Worm (Caenorhabditis elegans) whole organism, L4 larva: ENCODE measurements around the gene oac-53.

Experiments
- ZK546.5 ChIP-seq, 2 experiments: sonication (generic microtip); optimal IDR thresholded peaks; 2 replicates each; lab custom pipeline; 2017; ENCODE audit warnings: missing biosample characterization in 2 of 2, missing genetic modification characterization in 2 of 2
- ceh-20 ChIP-seq: fragments of 200-800 bp; sonication (Bioruptor generic); IDR thresholded peaks from 2 replicates; pipeline ENCODE4 v1.3.6; 2022; ENCODE audit warnings: missing genetic modification reagents, missing genetic modification characterization, missing compliant biosample characterization
- fkh-10 ChIP-seq: fragments of 150-350 bp; optimal IDR thresholded peaks from 2 replicates; lab custom pipeline; 2014; ENCODE audit warnings: missing biosample characterization, missing genetic modification reagents, missing genetic modification characterization
- fos-1 ChIP-seq: fragments of 150-350 bp; optimal IDR thresholded peaks from 2 replicates; lab custom pipeline; 2014; ENCODE audit warnings: missing biosample characterization, missing genetic modification characterization
- lim-7 ChIP-seq: fragments of 200-800 bp; sonication (Bioruptor generic); IDR thresholded peaks from 2 replicates; pipeline ENCODE4 v1.3.6; 2022; ENCODE audit warnings: missing genetic modification characterization, missing compliant biosample characterization
- lin-29 ChIP-seq: fragments of 200-800 bp; sonication (Bioruptor generic); IDR thresholded peaks from 2 replicates; pipeline ENCODE4 v1.3.6; 2022; ENCODE audit warnings: missing genetic modification reagents, missing genetic modification characterization, missing compliant biosample characterization
- lin-39 ChIP-seq: fragments of 150-350 bp; optimal IDR thresholded peaks from 2 replicates; lab custom pipeline; 2014; ENCODE audit warnings: missing biosample characterization, missing genetic modification reagents, missing genetic modification characterization
- mdl-1 ChIP-seq, 2 experiments: fragments of 150-350 bp in 1 of 2; sonication (generic microtip) in 1 of 2; optimal IDR thresholded peaks; 2 replicates each; lab custom pipeline; 2014 to 2017; ENCODE audit warnings: missing biosample characterization in 2 of 2, missing genetic modification characterization in 2 of 2
- nhr-76 ChIP-seq: fragments of 150-350 bp; optimal IDR thresholded peaks from 2 replicates; lab custom pipeline; 2014; ENCODE audit warnings: missing biosample characterization, missing genetic modification characterization
- nhr-77 ChIP-seq: fragments of 150-350 bp; optimal IDR thresholded peaks from 2 replicates; lab custom pipeline; 2014; ENCODE audit warnings: missing biosample characterization, missing genetic modification characterization
- set-16 ChIP-seq: fragments of 200-800 bp; sonication (Bioruptor generic); IDR thresholded peaks from 2 replicates; pipeline ENCODE4 v1.3.6; 2022; ENCODE audit warnings: missing genetic modification reagents, missing genetic modification characterization, missing compliant biosample characterization
- skn-1 ChIP-seq: fragments of 150-350 bp; optimal IDR thresholded peaks from 2 replicates; lab custom pipeline; 2014; ENCODE audit warnings: missing biosample characterization, missing genetic modification characterization
- spr-3 ChIP-seq: fragments of 200-800 bp; sonication (Bioruptor generic); optimal IDR thresholded peaks from 2 replicates; lab custom pipeline; 2018; ENCODE audit warnings: mild to moderate bottlenecking, missing genetic modification characterization, missing compliant biosample characterization
- zip-2 ChIP-seq: fragments of 150-350 bp; optimal IDR thresholded peaks from 2 replicates; lab custom pipeline; 2014; ENCODE audit warnings: missing biosample characterization, missing genetic modification characterization

DNA sequence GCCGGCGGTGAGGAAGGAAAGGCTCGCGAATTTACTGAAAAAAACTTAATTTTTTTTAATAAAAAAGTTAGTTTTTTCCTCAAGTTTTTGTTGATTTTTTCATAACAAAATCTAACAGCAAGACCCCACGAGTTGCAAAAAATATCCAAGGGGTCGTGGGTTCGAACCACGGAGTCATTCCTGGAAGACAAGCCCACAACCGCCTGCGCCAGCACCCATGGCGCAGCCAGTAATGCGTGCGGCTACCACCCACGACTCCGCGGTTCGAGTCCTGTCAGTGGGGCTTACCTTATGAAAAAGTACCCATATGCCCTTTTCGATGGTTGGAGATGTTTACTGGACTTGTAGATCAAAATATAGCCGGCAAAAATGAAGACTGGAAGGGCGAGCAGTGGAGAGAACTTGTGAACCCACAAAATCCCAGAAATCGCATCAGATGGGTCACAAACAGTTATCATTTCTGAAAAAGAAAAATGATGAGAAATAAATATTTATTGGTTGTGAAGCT lies 5.0 kb downstream of the oac-53 start, which contains the start of gene Y70C5A.2:
- TF ChIP-seq nhr-77 (tag; lab: Kevin White, UChicago) (no peak), nhr-76 (tag; lab: Kevin White, UChicago) (no peak), skn-1 (tag; lab: Kevin White, UChicago) (no peak), mdl-1 (tag; optimal IDR thresholded peaks at IDR 0.05; lab: Kevin White, UChicago) (no peak), fos-1 (no peak), lin-39 (tag; lab: Kevin White, UChicago) (no peak), zip-2 (tag; lab: Kevin White, UChicago) (no peak), lin-29 (no peak), lim-7 (GFP tag; lab: Robert Waterston, UW) (no peak), ZK546.5 (tag; optimal IDR thresholded peaks at IDR 0.05; lab: Kevin White, UChicago) (no peak), set-16 (GFP tag; lab: Robert Waterston, UW) (no peak; the same call in 1 of the 2 replicates), spr-3 (GFP tag; lab: Kevin White, UChicago) (no peak), ceh-20 (GFP tag; lab: Robert Waterston, UW) (no peak), fkh-10 (GFP tag; lab: Kevin White, UChicago) (no peak)
